Worm (Caenorhabditis elegans): ENCODE results near the gene T05A7.13.

- TF ChIP-seq ztf-25 (GFP tag; IDR thresholded peaks at IDR 0.05) = no peak
- TF ChIP-seq madf-6 (GFP tag; IDR thresholded peaks at IDR 0.05) = peak; percentile 85
- TF ChIP-seq madf-3 (GFP tag; IDR thresholded peaks at IDR 0.05) = no peak
- no peak for TF ChIP-seq sea-2 (GFP tag; IDR thresholded peaks at IDR 0.05)
- peak; percentile 54 for TF ChIP-seq pha-4 (tag; optimal IDR thresholded peaks at IDR 0.05)
- no peak for TF ChIP-seq ccch-3 (GFP tag; optimal IDR thresholded peaks at IDR 0.05)
- TF ChIP-seq nhr-27 (tag; optimal IDR thresholded peaks at IDR 0.05) = no peak
- TF ChIP-seq ama-1 (optimal IDR thresholded peaks at IDR 0.05) = no peak
- TF ChIP-seq ama-1 (GFP tag; optimal IDR thresholded peaks at IDR 0.05) = no peak
- no peak for TF ChIP-seq attf-3 (GFP tag; conservative IDR thresholded peaks at IDR 0.05)
- TF ChIP-seq unc-62 (GFP tag; optimal IDR thresholded peaks at IDR 0.05) = no peak
- TF ChIP-seq snpc-4 (GFP tag; optimal IDR thresholded peaks at IDR 0.05) = peak; percentile 29
- peak in 2 of 4 experiments; percentile 24 to 57 for TF ChIP-seq snpc-4 (tag; optimal IDR thresholded peaks at IDR 0.05)
- peak; percentile 49 for TF ChIP-seq F49E8.2 (tag; optimal IDR thresholded peaks at IDR 0.05; ENCODE audit: insufficient read depth)
- no peak for TF ChIP-seq lsy-27 (tag; optimal IDR thresholded peaks at IDR 0.05; ENCODE audit: borderline replicate concordance, insufficient read depth)
Observed at ce11 chrII:4698266-4698771, 37.1 kb upstream of the T05A7.13 start, which contains the start of the genes rpn-5 and scc-1.
